Worm (Caenorhabditis elegans) whole organism, L2 larva: ENCODE results near the gene twk-31.
A peak's percentile ranks its signal among the peaks of the same experiment; 100 is the strongest.

Source experiments
- C34F6.9 ChIP-seq: fragments of 150-350 bp; optimal IDR thresholded peaks from 2 replicates; lab custom pipeline; 2014; ENCODE audit warnings: missing biosample characterization, missing genetic modification characterization
- F13H6.1 ChIP-seq: sonication (generic microtip); optimal IDR thresholded peaks from 2 replicates; lab custom pipeline; 2016; ENCODE audit warnings: missing genetic modification characterization, missing compliant biosample characterization
- Y55F3AM.14 ChIP-seq: fragments of 200-800 bp; sonication (Bioruptor generic); optimal IDR thresholded peaks from 2 replicates; lab custom pipeline; 2018; ENCODE audit warnings: mild to moderate bottlenecking, missing genetic modification characterization, missing compliant biosample characterization
- aly-2 ChIP-seq: fragments of 150-350 bp; optimal IDR thresholded peaks from 2 replicates; lab custom pipeline; 2014; ENCODE audit warnings: missing biosample characterization, missing genetic modification characterization
- ama-1 ChIP-seq: fragments of 150-350 bp; optimal IDR thresholded peaks from 2 replicates; lab custom pipeline; 2018; ENCODE audit warnings: inconsistent platforms
- blmp-1 ChIP-seq: sonication (generic microtip); optimal IDR thresholded peaks from 2 replicates; lab custom pipeline; 2017; ENCODE audit warnings: missing genetic modification characterization, mild to moderate bottlenecking, missing compliant biosample characterization, antibody characterized with exemption, moderate library complexity; ENCODE audit not compliant: insufficient read depth
- ceh-16 ChIP-seq: fragments of 150-350 bp; optimal IDR thresholded peaks from 2 replicates; lab custom pipeline; 2014; ENCODE audit warnings: missing biosample characterization, missing genetic modification characterization
- ceh-82 ChIP-seq: fragments of 150-350 bp; optimal IDR thresholded peaks from 2 replicates; lab custom pipeline; 2014; ENCODE audit warnings: missing biosample characterization, missing genetic modification characterization
- crh-2 ChIP-seq: sonication (generic microtip); optimal IDR thresholded peaks from 2 replicates; lab custom pipeline; 2017; ENCODE audit warnings: missing biosample characterization, missing genetic modification characterization
- dmd-4 ChIP-seq: sonication (generic microtip); optimal IDR thresholded peaks from 2 replicates; lab custom pipeline; 2017; ENCODE audit warnings: missing biosample characterization, missing genetic modification characterization
- egl-27 ChIP-seq: sonication (generic microtip); optimal IDR thresholded peaks from 3 replicates; lab custom pipeline; 2017; ENCODE audit warnings: missing biosample characterization, missing genetic modification reagents, missing genetic modification characterization
- elt-1 ChIP-seq: fragments of 150-350 bp; optimal IDR thresholded peaks from 2 replicates; lab custom pipeline; 2014; ENCODE audit warnings: missing biosample characterization, missing genetic modification characterization
- elt-3 ChIP-seq: sonication (generic microtip); optimal IDR thresholded peaks from 2 replicates; lab custom pipeline; 2017; ENCODE audit warnings: missing biosample characterization, missing genetic modification characterization
- fos-1 ChIP-seq: fragments of 150-350 bp; optimal IDR thresholded peaks from 2 replicates; lab custom pipeline; 2014; ENCODE audit warnings: missing biosample characterization, missing genetic modification characterization
- gmeb-1 ChIP-seq: fragments of 150-350 bp; optimal IDR thresholded peaks from 2 replicates; lab custom pipeline; 2014; ENCODE audit warnings: missing biosample characterization, missing genetic modification characterization
- lin-11 ChIP-seq: fragments of 150-350 bp; sonication (generic microtip); optimal IDR thresholded peaks from 2 replicates; lab custom pipeline; 2014; ENCODE audit warnings: missing biosample characterization, missing genetic modification characterization, inconsistent platforms, mixed read lengths
- lin-39 ChIP-seq: fragments of 150-350 bp; optimal IDR thresholded peaks from 2 replicates; lab custom pipeline; 2014; ENCODE audit warnings: missing biosample characterization, missing genetic modification reagents, missing genetic modification characterization
- lsy-2 ChIP-seq, 2 experiments: fragments of 150-350 bp in 1 of 2; sonication (generic microtip) in 1 of 2; optimal IDR thresholded peaks; 2 replicates each; lab custom pipeline; 2014 to 2017; ENCODE audit warnings: missing biosample characterization in 2 of 2, missing genetic modification characterization in 2 of 2
- mab-5 ChIP-seq: fragments of 150-350 bp; optimal IDR thresholded peaks from 2 replicates; lab custom pipeline; 2014; ENCODE audit warnings: missing biosample characterization, missing genetic modification characterization
- mbf-1 ChIP-seq: sonication (generic microtip); optimal IDR thresholded peaks from 2 replicates; lab custom pipeline; 2017; ENCODE audit warnings: missing biosample characterization, missing genetic modification characterization
- mdl-1 ChIP-seq, 2 experiments: fragments of 150-350 bp in 1 of 2; sonication (generic microtip) in 1 of 2; optimal IDR thresholded peaks; 2 replicates each; lab custom pipeline; 2017; ENCODE audit warnings: missing biosample characterization in 2 of 2, missing genetic modification characterization in 2 of 2
- nhr-11 ChIP-seq: fragments of 150-350 bp; optimal IDR thresholded peaks from 2 replicates; lab custom pipeline; 2014; ENCODE audit warnings: missing biosample characterization, missing genetic modification characterization
- nhr-12 ChIP-seq: fragments of 150-350 bp; optimal IDR thresholded peaks from 2 replicates; lab custom pipeline; 2014; ENCODE audit warnings: missing biosample characterization, missing genetic modification characterization
- nhr-129 ChIP-seq: fragments of 150-350 bp; optimal IDR thresholded peaks from 2 replicates; lab custom pipeline; 2014; ENCODE audit warnings: missing biosample characterization, missing genetic modification characterization
- nhr-21 ChIP-seq: fragments of 150-350 bp; optimal IDR thresholded peaks from 2 replicates; lab custom pipeline; 2014; ENCODE audit warnings: missing biosample characterization, missing genetic modification characterization
- nhr-237 ChIP-seq: fragments of 150-350 bp; optimal IDR thresholded peaks from 2 replicates; lab custom pipeline; 2014; ENCODE audit warnings: missing biosample characterization, missing genetic modification characterization
- nhr-25 ChIP-seq: fragments of 150-350 bp; sonication (generic microtip); optimal IDR thresholded peaks from 3 replicates; lab custom pipeline; 2014; ENCODE audit warnings: missing biosample characterization, missing genetic modification characterization
- peb-1 ChIP-seq: fragments of 150-350 bp; optimal IDR thresholded peaks from 2 replicates; lab custom pipeline; 2014; ENCODE audit warnings: missing biosample characterization, missing genetic modification characterization
- sem-4 ChIP-seq: fragments of 150-350 bp; optimal IDR thresholded peaks from 2 replicates; lab custom pipeline; 2014; ENCODE audit warnings: missing biosample characterization, missing genetic modification reagents, missing genetic modification characterization
- sma-3 ChIP-seq: sonication (generic microtip); optimal IDR thresholded peaks from 2 replicates; lab custom pipeline; 2016; ENCODE audit warnings: missing genetic modification reagents, missing genetic modification characterization, missing compliant biosample characterization
- sma-9 ChIP-seq, 2 experiments: fragments of 150-350 bp in 1 of 2; sonication (generic microtip) in 1 of 2; optimal IDR thresholded peaks; 2 replicates each; lab custom pipeline; 2014 to 2016; ENCODE audit warnings: missing genetic modification characterization in 2 of 2, mild to moderate bottlenecking in 1 of 2, missing biosample characterization in 1 of 2, missing compliant biosample characterization in 1 of 2, missing genetic modification reagents in 1 of 2, moderate library complexity in 1 of 2
- snpc-4 ChIP-seq: fragments of 150-350 bp; optimal IDR thresholded peaks from 2 replicates; lab custom pipeline; 2014; ENCODE audit warnings: missing biosample characterization, missing genetic modification characterization
- unc-39 ChIP-seq: fragments of 150-350 bp; optimal IDR thresholded peaks from 2 replicates; lab custom pipeline; 2014; ENCODE audit warnings: missing biosample characterization, missing genetic modification characterization
- unc-55 ChIP-seq: fragments of 150-350 bp; sonication (generic microtip); optimal IDR thresholded peaks from 3 replicates; lab custom pipeline; 2014; ENCODE audit warnings: missing biosample characterization, missing genetic modification reagents, missing genetic modification characterization
- unc-62 ChIP-seq: fragments of 150-350 bp; optimal IDR thresholded peaks from 2 replicates; lab custom pipeline; 2014; ENCODE audit warnings: missing biosample characterization, missing genetic modification reagents, missing genetic modification characterization
- zag-1 ChIP-seq: fragments of 150-350 bp; optimal IDR thresholded peaks from 2 replicates; lab custom pipeline; 2014; ENCODE audit warnings: missing biosample characterization, missing genetic modification characterization
- ztf-1 ChIP-seq: fragments of 200-800 bp; sonication (Bioruptor generic); conservative IDR thresholded peaks from 2 replicates; pipeline ENCODE4 v1.3.6; 2022; ENCODE audit warnings: missing genetic modification characterization, missing compliant biosample characterization
- ztf-11 ChIP-seq: sonication (generic microtip); optimal IDR thresholded peaks from 2 replicates; lab custom pipeline; 2017; ENCODE audit warnings: missing biosample characterization, missing genetic modification characterization

The twk-31 gene

DNA sequence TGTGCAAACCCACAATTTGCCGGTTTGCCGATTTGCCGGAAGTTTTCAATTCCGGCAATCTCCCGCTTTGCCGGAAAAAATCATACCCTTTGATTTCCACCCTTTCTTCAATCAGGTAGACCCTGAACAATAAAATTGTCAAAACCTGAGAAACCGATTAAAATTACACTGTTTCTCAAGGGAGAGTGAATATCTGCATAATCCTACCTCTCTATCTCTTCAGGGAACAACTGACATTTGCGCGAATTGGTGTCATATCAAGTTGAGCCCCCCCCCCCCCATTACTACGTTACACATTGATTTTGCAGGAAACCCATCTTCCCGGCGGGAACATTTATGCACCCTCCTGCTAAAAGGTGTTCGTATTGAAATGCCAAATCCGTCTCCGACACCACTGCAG, at the start of gene twk-31:
TSS of gene twk-31 (plus strand) at position 301 of the 400 bp plus-strand sequence.
- TF ChIP-seq nhr-237 (tag; lab: Kevin White, UChicago), result no peak
- TF ChIP-seq, all 48 proteins: peak for 0

- no peak for TF ChIP-seq ztf-1
Measured at ce11 chrIII:11361394-11361793, 49.1 kb upstream of the twk-31 start.

- TF ChIP-seq lsy-2 (tag; optimal IDR thresholded peaks at IDR 0.05; lab: Kevin White, UChicago), result no peak
- no peak for TF ChIP-seq unc-39 (tag; lab: Kevin White, UChicago)
- TF ChIP-seq crh-2, result no peak
- no peak for TF ChIP-seq ceh-82
- TF ChIP-seq nhr-25 (tag; lab: Kevin White, UChicago), result no peak
- no peak for TF ChIP-seq nhr-12 (tag; lab: Kevin White, UChicago)
- no peak for TF ChIP-seq fos-1 (tag; lab: Kevin White, UChicago)
- TF ChIP-seq sma-9 (GFP tag; optimal IDR thresholded peaks at IDR 0.05; lab: Kevin White, UChicago), result no peak
- no peak for TF ChIP-seq sma-9 (tag; optimal IDR thresholded peaks at IDR 0.05; lab: Kevin White, UChicago)
- no peak for TF ChIP-seq gmeb-1 (tag; lab: Kevin White, UChicago)
- no peak for TF ChIP-seq mab-5 (tag; lab: Kevin White, UChicago)
- no peak for TF ChIP-seq lin-39 (tag; lab: Kevin White, UChicago)
- TF ChIP-seq Y55F3AM.14, result no peak
Measured at ce11 chrIII:11362915-11363314, 47.6 kb upstream of the twk-31 start.

DNA sequence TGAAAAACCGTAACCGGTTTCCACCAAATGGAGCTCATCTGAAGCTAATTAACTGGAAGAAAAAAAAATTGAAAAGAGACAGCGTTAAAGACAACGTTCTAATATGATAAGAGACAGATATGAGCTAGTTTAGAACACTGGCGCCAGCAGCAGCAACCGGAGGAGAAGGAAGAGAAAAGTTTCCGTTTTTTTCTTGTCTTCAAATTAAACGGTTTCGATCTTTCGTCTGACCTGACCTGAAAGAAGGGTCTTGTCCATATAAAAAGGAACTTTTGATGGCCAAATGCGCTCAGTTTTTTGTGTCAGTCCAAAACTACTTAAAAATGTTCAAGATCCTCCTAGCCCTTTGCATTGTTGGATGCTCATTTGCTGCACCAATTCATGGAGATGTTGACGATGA, 44.0 kb upstream of the twk-31 start, which contains the start of gene T28D6.3:
TSS of gene T28D6.3 (plus strand) at position 301 of the 400 bp plus-strand sequence.
- TF ChIP-seq dmd-4 (tag; lab: Kevin White, UChicago) (no peak), crh-2 (no peak), ztf-11 (no peak), F13H6.1 (no peak), ceh-16 (tag; lab: Kevin White, UChicago) (no peak), aly-2 (tag; lab: Kevin White, UChicago) (no peak), nhr-12 (tag; lab: Kevin White, UChicago) (no peak), elt-1 (tag; lab: Kevin White, UChicago) (no peak), ceh-82 (no peak), egl-27 (no peak), nhr-21 (tag; lab: Kevin White, UChicago) (no peak), blmp-1 (tag; lab: Kevin White, UChicago) (no peak), mdl-1 (tag; optimal IDR thresholded peaks at IDR 0.05; lab: Kevin White, UChicago) (no peak), unc-39 (tag; lab: Kevin White, UChicago) (no peak), nhr-237 (tag; lab: Kevin White, UChicago) (no peak), ztf-1 (no peak), C34F6.9 (tag; lab: Kevin White, UChicago) (no peak), lsy-2 (tag; optimal IDR thresholded peaks at IDR 0.05; lab: Kevin White, UChicago) (no peak)

DNA sequence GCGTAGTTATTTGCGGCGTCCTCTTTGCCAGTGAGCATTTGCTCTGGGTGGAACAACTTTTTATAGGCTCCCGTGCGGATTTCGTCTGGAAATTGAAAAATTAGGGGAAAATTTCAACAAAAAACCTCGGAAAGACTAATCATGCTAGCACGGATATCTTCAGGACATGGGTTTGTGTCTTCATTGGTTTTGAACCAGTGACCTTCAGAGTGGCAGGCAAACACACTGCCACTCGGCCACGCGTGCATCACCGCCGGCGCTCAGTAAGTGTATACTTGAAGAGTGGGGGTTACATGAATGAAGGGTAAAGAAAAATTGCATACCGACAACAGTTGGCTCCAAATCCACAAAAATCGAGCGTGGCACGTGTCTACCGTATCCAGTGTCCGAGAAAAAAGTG, 39.2 kb upstream of the twk-31 start:
- TF ChIP-seq sma-9 (GFP tag; optimal IDR thresholded peaks at IDR 0.05; lab: Kevin White, UChicago), result peak; percentile 56
- no peak for TF ChIP-seq sma-9 (tag; optimal IDR thresholded peaks at IDR 0.05; lab: Kevin White, UChicago)
- TF ChIP-seq unc-55 (GFP tag; lab: Kevin White, UChicago), result peak; percentile 59
- TF ChIP-seq nhr-11 (tag; lab: Kevin White, UChicago), result no peak
- no peak for TF ChIP-seq nhr-12 (tag; lab: Kevin White, UChicago)
- no peak for TF ChIP-seq elt-3
- TF ChIP-seq peb-1 (tag; lab: Kevin White, UChicago), result no peak
- peak; percentile 21 for TF ChIP-seq C34F6.9 (tag; lab: Kevin White, UChicago)
- no peak for TF ChIP-seq sem-4
- TF ChIP-seq mab-5 (tag; lab: Kevin White, UChicago), result no peak
- TF ChIP-seq F13H6.1, result peak; percentile 41
- TF ChIP-seq lsy-2 (tag; optimal IDR thresholded peaks at IDR 0.05; lab: Kevin White, UChicago), result peak in 1 of 2 experiments; percentile 34
- peak; percentile 44 for TF ChIP-seq snpc-4
- TF ChIP-seq Y55F3AM.14, result peak; percentile 48
- peak; percentile 50 for TF ChIP-seq sma-3 (GFP tag; lab: Kevin White, UChicago)
- TF ChIP-seq ama-1, result no peak
- TF ChIP-seq crh-2, result peak; percentile 29
- peak; percentile 38 for TF ChIP-seq lin-11 (tag; lab: Kevin White, UChicago)
- no peak for TF ChIP-seq unc-62
- TF ChIP-seq aly-2 (tag; lab: Kevin White, UChicago), result no peak
- TF ChIP-seq mdl-1 (tag; optimal IDR thresholded peaks at IDR 0.05; lab: Kevin White, UChicago), result peak in 1 of 2 experiments; percentile 14
- peak; percentile 4 for TF ChIP-seq gmeb-1 (tag; lab: Kevin White, UChicago)
- TF ChIP-seq zag-1, result peak; percentile 20
- 0 out of 2 replicates have a peak, but pooled peaks have one; percentile 64 for TF ChIP-seq ztf-1
- no peak for TF ChIP-seq ceh-16 (tag; lab: Kevin White, UChicago)
- TF ChIP-seq fos-1 (tag; lab: Kevin White, UChicago), result peak; percentile 21
- peak; percentile 75 for TF ChIP-seq nhr-129 (tag; lab: Kevin White, UChicago)
- peak; percentile 30 for TF ChIP-seq egl-27
- TF ChIP-seq mbf-1, result no peak
